Fruit fly (Drosophila melanogaster): ENCODE results near the gene Miro.

The Miro gene

dm6 chr3R:24050690-24051440 is 12.2 kb upstream of the Miro start, which contains the start of the genes Atg6 and Pisd:
Gene Atg6, minus strand, starts transcription at chr3R:24050782.
Gene Pisd, plus strand, starts transcription at chr3R:24050783.
- TF ChIP-seq psq (optimal IDR thresholded peaks at IDR 0.05) = no peak
- TF ChIP-seq Dll (optimal IDR thresholded peaks at IDR 0.05) = no peak
- no peak for TF ChIP-seq usp (GFP tag; optimal IDR thresholded peaks at IDR 0.05)
- TF ChIP-seq pan (optimal IDR thresholded peaks at IDR 0.05) = no peak
- TF ChIP-seq CG8478 (optimal IDR thresholded peaks at IDR 0.05) = no peak
- no peak for TF ChIP-seq EcR (GFP tag; optimal IDR thresholded peaks at IDR 0.05)

DNA sequence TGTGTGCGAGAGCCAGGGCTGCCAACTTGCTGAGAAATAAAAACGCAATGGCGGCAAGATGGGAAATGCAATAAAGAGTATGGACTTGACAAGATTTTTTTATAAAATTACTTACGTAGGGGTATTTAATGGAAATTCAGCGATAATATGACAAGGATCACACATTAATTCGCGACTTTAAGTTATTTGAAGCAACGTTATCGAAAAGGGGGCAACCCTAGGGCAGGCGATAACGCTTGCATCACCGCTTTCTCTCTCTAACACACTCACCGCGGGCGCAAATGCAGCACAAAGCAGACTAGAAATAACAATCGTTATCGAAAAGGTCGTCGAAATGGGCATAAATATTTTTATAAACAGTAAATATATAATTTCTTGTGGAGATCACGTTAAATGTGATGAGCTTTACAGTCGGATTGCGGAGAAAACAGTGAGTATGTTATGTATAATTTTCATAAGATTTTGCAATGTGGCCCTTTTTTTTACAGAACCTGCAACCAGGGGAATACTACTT is 9.4 kb upstream of the Miro start, which contains the start of gene Rox8:
Rox8 (minus strand) TSS at position 268 of the 514 bp plus-strand sequence.
- TF ChIP-seq CG8478 (optimal IDR thresholded peaks at IDR 0.05) = no peak
- no peak for TF ChIP-seq Dll (optimal IDR thresholded peaks at IDR 0.05)
- no peak for TF ChIP-seq pan (optimal IDR thresholded peaks at IDR 0.05)
- TF ChIP-seq usp (GFP tag; optimal IDR thresholded peaks at IDR 0.05) = no peak
- TF ChIP-seq EcR (GFP tag; optimal IDR thresholded peaks at IDR 0.05) = no peak
- TF ChIP-seq psq (optimal IDR thresholded peaks at IDR 0.05) = no peak

dm6 chr3R:24047226-24047976 is 8.8 kb upstream of the Miro start, which contains the start of gene CG5986:
Gene CG5986, plus strand, starts transcription at chr3R:24047790.
- TF ChIP-seq CG8478 (optimal IDR thresholded peaks at IDR 0.05) (no peak), Dll (optimal IDR thresholded peaks at IDR 0.05) (peak; percentile 72), pan (optimal IDR thresholded peaks at IDR 0.05) (no peak), psq (optimal IDR thresholded peaks at IDR 0.05) (no peak)

- TF ChIP-seq Dll (optimal IDR thresholded peaks at IDR 0.05) = no peak
- no peak for TF ChIP-seq CG8478 (optimal IDR thresholded peaks at IDR 0.05)
- TF ChIP-seq psq (optimal IDR thresholded peaks at IDR 0.05) = no peak
- no peak for TF ChIP-seq usp (GFP tag; optimal IDR thresholded peaks at IDR 0.05)
- TF ChIP-seq pan (optimal IDR thresholded peaks at IDR 0.05) = no peak
- TF ChIP-seq EcR (GFP tag; optimal IDR thresholded peaks at IDR 0.05) = no peak
Observed at dm6 chr3R:24046580-24047225, 8.1 kb upstream of the Miro start.

dm6 chr3R:24037538-24038265 is 945 bp downstream of the Miro start, which contains the start of gene spas:
Gene spas, plus strand, starts transcription at chr3R:24038215.
- no peak for TF ChIP-seq pan (optimal IDR thresholded peaks at IDR 0.05)
- no peak for TF ChIP-seq usp (GFP tag; optimal IDR thresholded peaks at IDR 0.05)
- TF ChIP-seq EcR (GFP tag; optimal IDR thresholded peaks at IDR 0.05) = no peak
- TF ChIP-seq CG8478 (optimal IDR thresholded peaks at IDR 0.05) = no peak
- TF ChIP-seq Dll (optimal IDR thresholded peaks at IDR 0.05) = no peak
- no peak for TF ChIP-seq psq (optimal IDR thresholded peaks at IDR 0.05)

- TF ChIP-seq pan (optimal IDR thresholded peaks at IDR 0.05) = no peak
- no peak for TF ChIP-seq Dll (optimal IDR thresholded peaks at IDR 0.05)
- no peak for TF ChIP-seq psq (optimal IDR thresholded peaks at IDR 0.05)
- TF ChIP-seq CG8478 (optimal IDR thresholded peaks at IDR 0.05) = no peak
- no peak for TF ChIP-seq usp (GFP tag; optimal IDR thresholded peaks at IDR 0.05)
- no peak for TF ChIP-seq EcR (GFP tag; optimal IDR thresholded peaks at IDR 0.05)
Observed at dm6 chr3R:24031825-24032523, 6.7 kb downstream of the Miro start, which contains the start of the genes KrT95D and Mettl3. Gene KrT95D, minus strand, starts transcription at chr3R:24031827. Gene Mettl3, plus strand, starts transcription at chr3R:24032157.

DNA sequence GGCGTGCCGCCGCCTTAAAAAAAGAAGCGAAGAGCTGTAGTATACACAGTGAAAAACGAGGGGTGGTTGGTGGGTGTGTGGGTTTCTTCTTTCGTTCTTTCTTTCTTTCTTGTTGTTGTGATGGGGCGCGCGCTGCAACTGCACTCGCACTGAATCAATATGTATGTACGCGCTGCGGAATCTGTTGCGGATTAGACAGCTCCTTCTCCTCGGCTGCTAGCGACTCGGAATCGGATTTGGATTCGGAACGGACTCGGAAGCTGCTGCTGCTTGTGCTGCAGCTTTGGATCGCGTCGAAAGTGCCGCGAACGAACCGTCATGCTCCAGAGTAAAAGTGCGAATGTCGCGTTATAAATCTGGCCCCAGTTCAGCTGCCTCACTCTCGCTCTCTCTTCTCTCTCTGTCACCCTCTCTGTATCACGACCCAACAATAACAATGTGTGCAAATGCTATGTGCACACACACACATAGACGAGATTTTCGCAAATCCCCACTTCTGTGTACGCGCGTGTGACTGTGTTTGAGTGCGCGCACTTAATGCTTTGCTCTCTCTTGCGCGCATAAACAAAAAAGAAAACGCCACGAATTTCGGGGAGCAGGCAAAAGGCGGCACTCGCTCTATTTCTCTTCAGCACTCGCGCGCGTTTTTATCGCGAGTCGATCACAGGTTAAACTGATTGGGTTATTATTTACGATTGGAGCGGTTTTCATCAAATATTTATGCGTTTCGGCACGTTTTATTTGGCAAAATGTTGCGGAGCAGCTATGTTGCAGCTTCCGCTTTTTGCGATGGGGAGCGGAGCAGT is 7.4 kb downstream of the Miro start:
- TF ChIP-seq pan (optimal IDR thresholded peaks at IDR 0.05) (no peak), EcR (GFP tag; optimal IDR thresholded peaks at IDR 0.05) (no peak), psq (optimal IDR thresholded peaks at IDR 0.05) (no peak), Dll (optimal IDR thresholded peaks at IDR 0.05) (no peak), CG8478 (optimal IDR thresholded peaks at IDR 0.05) (peak; percentile 2)

dm6 chr3R:24027222-24027621 is 11.4 kb downstream of the Miro start:
- TF ChIP-seq EcR (GFP tag; optimal IDR thresholded peaks at IDR 0.05) (no peak), psq (optimal IDR thresholded peaks at IDR 0.05) (no peak)

DNA sequence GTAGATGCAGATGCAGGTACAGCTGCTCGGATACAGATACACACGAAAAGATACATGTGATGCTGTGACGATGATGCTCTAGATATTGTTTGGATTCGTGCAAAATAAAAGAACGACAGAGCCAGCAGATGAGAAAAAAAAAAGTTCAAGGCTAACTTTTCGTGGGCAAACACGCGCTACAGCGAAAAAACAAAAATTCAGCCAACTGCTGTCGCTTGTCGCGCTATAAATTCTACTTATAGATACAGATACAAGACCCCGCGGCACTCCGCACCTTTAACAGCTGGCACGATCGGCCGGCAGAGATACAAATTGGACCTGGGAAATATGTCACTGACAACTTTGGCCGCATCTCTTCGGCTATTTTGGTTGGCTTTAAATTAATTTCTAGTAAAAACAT is 12.1 kb downstream of the Miro start:
- TF ChIP-seq CG8478 (optimal IDR thresholded peaks at IDR 0.05) (no peak), psq (optimal IDR thresholded peaks at IDR 0.05) (no peak), Dll (optimal IDR thresholded peaks at IDR 0.05) (no peak), EcR (GFP tag; optimal IDR thresholded peaks at IDR 0.05) (no peak), pan (optimal IDR thresholded peaks at IDR 0.05) (no peak), usp (GFP tag; optimal IDR thresholded peaks at IDR 0.05) (no peak)
